Fruit fly (Drosophila melanogaster): ENCODE results near the gene dnd.

dnd gene

DNA sequence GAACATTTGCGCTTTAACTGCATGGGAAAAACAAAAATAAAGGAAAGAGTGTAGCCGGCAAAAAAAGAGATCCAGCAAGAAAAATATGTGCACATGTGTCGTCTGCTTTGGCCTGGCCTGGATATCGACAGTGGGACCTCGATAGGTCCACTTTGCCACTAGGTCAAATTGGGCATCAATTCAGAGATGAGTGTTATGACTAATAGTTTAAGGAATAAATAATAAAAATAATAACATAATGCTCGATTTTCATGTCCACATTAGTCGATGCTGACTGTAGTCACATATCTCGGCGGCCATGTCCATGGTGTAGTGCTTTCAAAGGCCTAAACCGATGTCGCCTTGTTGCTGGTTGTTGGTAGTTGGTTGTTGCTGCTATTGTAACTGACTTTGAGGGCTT is 10.4 kb upstream of the dnd start (continued):
- TF ChIP-seq CG3919 (GFP tag; optimal IDR thresholded peaks at IDR 0.05) (peak; percentile 97), eg (GFP tag; IDR thresholded peaks at IDR 0.05) (peak; percentile 96), CG8119 (GFP tag; IDR thresholded peaks at IDR 0.05) (peak; percentile 97), CG6854 (GFP tag; optimal IDR thresholded peaks at IDR 0.05) (peak; percentile 80), Hr4 (GFP tag; optimal IDR thresholded peaks at IDR 0.05) (peak; percentile 94), Met (GFP tag; optimal IDR thresholded peaks at IDR 0.05) (peak; percentile 90), Hr39 (GFP tag; optimal IDR thresholded peaks at IDR 0.05) (peak; percentile 87), CG6163 (GFP tag; IDR thresholded peaks at IDR 0.05) (peak; percentile 98), fd59A (GFP tag; optimal IDR thresholded peaks at IDR 0.05) (peak; percentile 94), CG6276 (GFP tag; optimal IDR thresholded peaks at IDR 0.05) (peak; percentile 93), CG32006 (GFP tag; optimal IDR thresholded peaks at IDR 0.05) (peak; percentile 96), dac (GFP tag; optimal IDR thresholded peaks at IDR 0.05) (peak; percentile 90), cyc (GFP tag; optimal IDR thresholded peaks at IDR 0.05) (peak; percentile 85), Eip75B (GFP tag; optimal IDR thresholded peaks at IDR 0.05) (peak; percentile 95), spab (GFP tag; optimal IDR thresholded peaks at IDR 0.05) (peak; percentile 95), pdm3 (GFP tag; optimal IDR thresholded peaks at IDR 0.05) (peak; percentile 94), Sox15 (GFP tag; optimal IDR thresholded peaks at IDR 0.05) (peak; percentile 81), CG9139 (GFP tag; optimal IDR thresholded peaks at IDR 0.05) (peak; percentile 93), vri (GFP tag; optimal IDR thresholded peaks at IDR 0.05) (peak; percentile 73)

DNA sequence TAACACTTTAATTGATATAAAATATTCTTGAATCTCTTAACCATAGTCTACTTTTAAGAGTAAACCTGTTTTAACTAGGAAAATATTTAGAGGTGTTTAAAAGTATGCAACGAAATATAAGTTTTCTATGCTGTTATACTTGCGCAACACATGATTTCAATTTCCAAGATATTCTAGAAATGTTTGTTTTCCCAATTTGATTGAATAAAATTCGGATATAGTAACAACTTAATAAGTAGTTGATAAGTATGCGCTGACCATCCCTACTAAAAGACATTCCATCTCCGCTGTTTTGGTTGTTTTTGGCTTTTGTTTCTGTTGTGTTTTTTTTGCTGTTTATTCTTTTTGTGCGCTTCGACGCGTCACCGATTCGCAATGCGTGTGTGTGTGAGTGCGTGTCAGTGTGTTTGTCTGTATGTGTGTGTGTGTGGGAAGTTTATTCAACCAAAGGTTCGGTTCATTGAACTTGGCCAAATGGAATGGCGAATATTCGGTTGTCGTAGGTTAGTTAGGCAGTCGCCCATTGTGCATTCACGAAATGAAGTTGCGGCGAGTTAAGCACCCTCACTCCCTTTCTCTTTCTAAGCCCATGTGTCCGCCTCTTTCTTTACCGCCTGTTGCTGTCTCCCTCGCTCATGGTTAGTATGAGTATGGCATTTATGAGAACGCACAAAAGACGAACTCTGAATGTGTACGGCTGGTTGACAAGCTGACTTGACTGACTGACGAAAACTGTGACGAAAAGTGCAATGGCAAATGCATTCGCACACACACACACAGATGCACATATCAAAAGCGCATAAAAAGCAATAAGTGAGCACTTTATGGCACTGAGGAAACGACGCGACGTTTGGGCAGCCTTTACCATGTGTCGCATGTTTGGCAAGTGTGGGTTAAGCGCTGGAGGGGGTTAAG is 9.1 kb upstream of the dnd start:
- TF ChIP-seq net (GFP tag; optimal IDR thresholded peaks at IDR 0.05) = no peak
- peak in 1 of 2 experiments; percentile 57 for TF ChIP-seq salr (GFP tag; optimal IDR thresholded peaks at IDR 0.05)
- peak; percentile 44 for TF ChIP-seq pdm3 (GFP tag; optimal IDR thresholded peaks at IDR 0.05)
- TF ChIP-seq CG6854 (GFP tag; optimal IDR thresholded peaks at IDR 0.05) = peak; percentile 78
- TF ChIP-seq CG11294 (GFP tag; IDR thresholded peaks at IDR 0.05) = no peak
- peak; percentile 20 for TF ChIP-seq CG3919 (GFP tag; optimal IDR thresholded peaks at IDR 0.05)
- peak; percentile 21 for TF ChIP-seq acj6 (GFP tag; optimal IDR thresholded peaks at IDR 0.05)
- no peak for TF ChIP-seq CG15336 (GFP tag; IDR thresholded peaks at IDR 0.05)
- TF ChIP-seq achi (GFP tag; optimal IDR thresholded peaks at IDR 0.05) = peak; percentile 19
- TF ChIP-seq fd85E (GFP tag; optimal IDR thresholded peaks at IDR 0.05) = no peak
- peak; percentile 4 for TF ChIP-seq Lpt (GFP tag; optimal IDR thresholded peaks at IDR 0.05)
- TF ChIP-seq Met (GFP tag; optimal IDR thresholded peaks at IDR 0.05) = peak; percentile 35
- TF ChIP-seq CG6163 (GFP tag; IDR thresholded peaks at IDR 0.05) = peak; percentile 56; the same call in 2 of the 3 replicates
- TF ChIP-seq CG1621 (tag; optimal IDR thresholded peaks at IDR 0.05) = no peak
- peak; percentile 8 for TF ChIP-seq CG11762 (GFP tag; optimal IDR thresholded peaks at IDR 0.05; ENCODE audit: insufficient read depth)
- peak; percentile 53 for TF ChIP-seq CG10631 (GFP tag; optimal IDR thresholded peaks at IDR 0.05)
- no peak for TF ChIP-seq Ets21C (GFP tag; optimal IDR thresholded peaks at IDR 0.05)
- TF ChIP-seq CG9139 (GFP tag; optimal IDR thresholded peaks at IDR 0.05) = peak; percentile 0
- TF ChIP-seq spab (GFP tag; optimal IDR thresholded peaks at IDR 0.05) = no peak
- TF ChIP-seq esn (GFP tag; optimal IDR thresholded peaks at IDR 0.05) = peak; percentile 72
- no peak for TF ChIP-seq CG6792 (GFP tag; optimal IDR thresholded peaks at IDR 0.05)
- TF ChIP-seq CG7368 (GFP tag; optimal IDR thresholded peaks at IDR 0.05) = peak; percentile 8
- TF ChIP-seq CG16779 (tag; optimal IDR thresholded peaks at IDR 0.05) = peak; percentile 3
- TF ChIP-seq CG8319 (GFP tag; optimal IDR thresholded peaks at IDR 0.05) = peak; percentile 33
- TF ChIP-seq CG10669 (GFP tag; optimal IDR thresholded peaks at IDR 0.05) = peak; percentile 41
- TF ChIP-seq Smox (GFP tag; optimal IDR thresholded peaks at IDR 0.05) = peak; percentile 36
- TF ChIP-seq lz (GFP tag; optimal IDR thresholded peaks at IDR 0.05) = peak; percentile 54
- no peak for TF ChIP-seq fkh (GFP tag; optimal IDR thresholded peaks at IDR 0.05)
- TF ChIP-seq eg (GFP tag; IDR thresholded peaks at IDR 0.05) = peak; percentile 73
- TF ChIP-seq topi (GFP tag; optimal IDR thresholded peaks at IDR 0.05) = peak; percentile 55
- peak; percentile 38 for TF ChIP-seq cyc (GFP tag; optimal IDR thresholded peaks at IDR 0.05)
- no peak for TF ChIP-seq Hr38 (GFP tag; optimal IDR thresholded peaks at IDR 0.05)
- peak; percentile 36 for TF ChIP-seq CG6276 (GFP tag; optimal IDR thresholded peaks at IDR 0.05)
- TF ChIP-seq CG6808 (GFP tag; optimal IDR thresholded peaks at IDR 0.05) = peak; percentile 55
- TF ChIP-seq CG4318 (GFP tag; optimal IDR thresholded peaks at IDR 0.05) = no peak
- peak; percentile 15 for TF ChIP-seq vri (GFP tag; optimal IDR thresholded peaks at IDR 0.05)
- TF ChIP-seq Eip78C (GFP tag) = peak; percentile 68
- no peak for TF ChIP-seq dac (GFP tag; optimal IDR thresholded peaks at IDR 0.05)
- TF ChIP-seq CG31627 (GFP tag; optimal IDR thresholded peaks at IDR 0.05) = peak; percentile 12
- no peak for TF ChIP-seq fd59A (GFP tag; optimal IDR thresholded peaks at IDR 0.05)
